Fruit fly (Drosophila melanogaster): ENCODE data around the gene CHMP2B.
A peak's percentile ranks its signal among the peaks of the same experiment; 100 is the strongest.

Gene CHMP2B

dm6 chr3L:5187572-5187934, 48.1 kb downstream of the CHMP2B start (continued):
- TF ChIP-seq fd59A (GFP tag; optimal IDR thresholded peaks at IDR 0.05) (no peak), Hr4 (GFP tag; optimal IDR thresholded peaks at IDR 0.05) (peak; percentile 60), CG6276 (GFP tag; optimal IDR thresholded peaks at IDR 0.05) (peak; percentile 35), Hr38 (GFP tag; optimal IDR thresholded peaks at IDR 0.05) (no peak), dac (GFP tag; optimal IDR thresholded peaks at IDR 0.05) (no peak), CG8319 (GFP tag; optimal IDR thresholded peaks at IDR 0.05) (no peak), spab (GFP tag; optimal IDR thresholded peaks at IDR 0.05) (no peak), Blimp-1 (GFP tag; optimal IDR thresholded peaks at IDR 0.05) (no peak), CG31627 (GFP tag; optimal IDR thresholded peaks at IDR 0.05) (peak; percentile 47), Sox102F (GFP tag; optimal IDR thresholded peaks at IDR 0.05) (peak; percentile 12), Eip78C (GFP tag) (peak; percentile 81), CG4318 (GFP tag; optimal IDR thresholded peaks at IDR 0.05) (no peak), CG10631 (GFP tag; optimal IDR thresholded peaks at IDR 0.05) (peak; percentile 41), cyc (GFP tag; optimal IDR thresholded peaks at IDR 0.05) (peak; percentile 28), acj6 (GFP tag; optimal IDR thresholded peaks at IDR 0.05) (peak; percentile 66), esn (GFP tag; optimal IDR thresholded peaks at IDR 0.05) (no peak), CG6808 (GFP tag; optimal IDR thresholded peaks at IDR 0.05) (no peak), salr (GFP tag; optimal IDR thresholded peaks at IDR 0.05) (peak in 1 of 2 experiments; percentile 6), CG6792 (GFP tag; optimal IDR thresholded peaks at IDR 0.05) (no peak), CG16779 (tag; optimal IDR thresholded peaks at IDR 0.05) (no peak), achi (GFP tag; optimal IDR thresholded peaks at IDR 0.05) (peak; percentile 59)

DNA sequence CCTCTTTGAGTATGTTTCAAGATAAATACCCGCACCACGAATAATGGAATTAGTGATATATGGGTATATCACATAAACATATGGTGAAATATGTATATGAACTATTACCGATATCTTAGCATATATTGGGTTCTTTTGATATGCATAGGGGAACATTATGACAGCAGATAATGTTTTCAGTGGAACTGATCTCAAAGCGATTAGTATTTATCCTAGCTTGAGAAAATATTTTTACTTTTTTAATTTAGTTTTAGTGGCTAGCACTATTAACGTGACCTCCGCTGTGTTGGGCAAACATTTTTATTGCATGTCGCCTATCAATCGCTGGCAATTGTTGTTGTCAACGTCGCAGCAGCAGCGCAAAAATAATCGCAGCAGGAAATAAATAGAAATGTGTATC, 49.0 kb downstream of the CHMP2B start:
- TF ChIP-seq topi (GFP tag; optimal IDR thresholded peaks at IDR 0.05) (no peak), fd59A (GFP tag; optimal IDR thresholded peaks at IDR 0.05) (peak; percentile 29), pdm3 (GFP tag; optimal IDR thresholded peaks at IDR 0.05) (peak; percentile 62), Eip93F (GFP tag; optimal IDR thresholded peaks at IDR 0.05) (no peak), CG8119 (GFP tag; IDR thresholded peaks at IDR 0.05) (peak; percentile 63; the same call in 2 of the 3 replicates), CG8632 (GFP tag; optimal IDR thresholded peaks at IDR 0.05) (peak; percentile 7), CG4318 (GFP tag; optimal IDR thresholded peaks at IDR 0.05) (peak; percentile 20), CG6276 (GFP tag; optimal IDR thresholded peaks at IDR 0.05) (peak; percentile 48), svp (GFP tag) (peak; percentile 69), Gug (GFP tag; IDR thresholded peaks at IDR 0.05) (peak; percentile 42), eg (GFP tag; IDR thresholded peaks at IDR 0.05) (peak; percentile 76), Hr4 (GFP tag; optimal IDR thresholded peaks at IDR 0.05) (peak; percentile 75), Smox (GFP tag; optimal IDR thresholded peaks at IDR 0.05) (peak; percentile 36), CG10669 (GFP tag; optimal IDR thresholded peaks at IDR 0.05) (peak; percentile 47), Met (GFP tag; optimal IDR thresholded peaks at IDR 0.05) (peak; percentile 28), fkh (GFP tag; optimal IDR thresholded peaks at IDR 0.05) (no peak), fd85E (GFP tag; optimal IDR thresholded peaks at IDR 0.05) (no peak), CG3919 (GFP tag; optimal IDR thresholded peaks at IDR 0.05) (peak; percentile 46), Eip75B (GFP tag; optimal IDR thresholded peaks at IDR 0.05) (no peak), acj6 (GFP tag; optimal IDR thresholded peaks at IDR 0.05) (peak; percentile 58), cyc (GFP tag; optimal IDR thresholded peaks at IDR 0.05) (peak; percentile 20), CG16779 (tag; optimal IDR thresholded peaks at IDR 0.05) (no peak), CG11902 (GFP tag; optimal IDR thresholded peaks at IDR 0.05) (no peak), CG11294 (GFP tag; IDR thresholded peaks at IDR 0.05) (no peak), CG7368 (GFP tag; optimal IDR thresholded peaks at IDR 0.05) (no peak), lz (GFP tag; optimal IDR thresholded peaks at IDR 0.05) (peak; percentile 30), Sox102F (GFP tag; optimal IDR thresholded peaks at IDR 0.05) (peak; percentile 6), Sox14 (GFP tag; optimal IDR thresholded peaks at IDR 0.05) (peak; percentile 58), salr (GFP tag; optimal IDR thresholded peaks at IDR 0.05) (peak in 1 of 2 experiments; percentile 70), vri (GFP tag; optimal IDR thresholded peaks at IDR 0.05) (no peak), Ets21C (GFP tag; optimal IDR thresholded peaks at IDR 0.05) (no peak), CG31627 (GFP tag; optimal IDR thresholded peaks at IDR 0.05) (peak; percentile 43), CG15336 (GFP tag; IDR thresholded peaks at IDR 0.05) (peak; percentile 57), spab (GFP tag; optimal IDR thresholded peaks at IDR 0.05) (peak; percentile 46), CG6854 (GFP tag; optimal IDR thresholded peaks at IDR 0.05) (no peak), CG11762 (GFP tag; optimal IDR thresholded peaks at IDR 0.05; ENCODE audit: insufficient read depth) (peak; percentile 30), Eip78C (GFP tag) (peak; percentile 85), achi (GFP tag; optimal IDR thresholded peaks at IDR 0.05) (peak; percentile 41), CG1621 (tag; optimal IDR thresholded peaks at IDR 0.05) (no peak), CG34406 (GFP tag; optimal IDR thresholded peaks at IDR 0.05) (peak; percentile 3), CG6808 (GFP tag; optimal IDR thresholded peaks at IDR 0.05) (no peak), Hr39 (GFP tag; optimal IDR thresholded peaks at IDR 0.05) (peak; percentile 51)

Data from whole organism, prepupa.